Worm (Caenorhabditis elegans) whole organism, early embryonic: ENCODE data around the gene igdb-1.

ENCODE experiments used
- B0310.2 ChIP-seq: sonication (generic microtip); optimal IDR thresholded peaks from 2 replicates; lab custom pipeline; 2016; ENCODE audit warnings: mild to moderate bottlenecking, missing genetic modification characterization, missing compliant biosample characterization
- F13C5.2 ChIP-seq: sonication (generic microtip); optimal IDR thresholded peaks from 2 replicates; lab custom pipeline; 2017; ENCODE audit warnings: mild to moderate bottlenecking, missing genetic modification characterization, inconsistent platforms, missing compliant biosample characterization
- aly-1 ChIP-seq: sonication (generic microtip); optimal IDR thresholded peaks from 2 replicates; lab custom pipeline; 2016; ENCODE audit warnings: missing genetic modification characterization, missing compliant biosample characterization
- ama-1 ChIP-seq: fragments of 150-350 bp; optimal IDR thresholded peaks from 2 replicates; lab custom pipeline; 2014
- ceh-13 ChIP-seq: fragments of 200-800 bp; sonication (Bioruptor generic); optimal IDR thresholded peaks from 2 replicates; lab custom pipeline; 2018; ENCODE audit warnings: mild to moderate bottlenecking, missing genetic modification characterization, missing compliant biosample characterization
- ceh-36 ChIP-seq: sonication (generic microtip); optimal IDR thresholded peaks from 2 replicates; lab custom pipeline; 2016; ENCODE audit warnings: missing genetic modification characterization, inconsistent platforms, missing compliant biosample characterization
- ets-7 ChIP-seq: sonication (generic microtip); optimal IDR thresholded peaks from 2 replicates; lab custom pipeline; 2016; ENCODE audit warnings: missing genotype, missing genetic modification characterization, missing compliant biosample characterization
- flt-1 ChIP-seq: fragments of 200-800 bp; sonication (Bioruptor generic); IDR thresholded peaks from 2 replicates; pipeline ENCODE4 v1.3.6; 2022; ENCODE audit warnings: missing genetic modification characterization, missing compliant biosample characterization
- hmbx-1 ChIP-seq: sonication (generic microtip); optimal IDR thresholded peaks from 2 replicates; lab custom pipeline; 2016; ENCODE audit warnings: mild to moderate bottlenecking, missing genetic modification characterization, missing compliant biosample characterization
- hmg-4 ChIP-seq: fragments of 200-800 bp; sonication (Bioruptor generic); optimal IDR thresholded peaks from 2 replicates; lab custom pipeline; 2018; ENCODE audit warnings: mild to moderate bottlenecking, missing genetic modification characterization, missing compliant biosample characterization
- hnd-1 ChIP-seq: sonication (generic microtip); optimal IDR thresholded peaks from 2 replicates; lab custom pipeline; 2016; ENCODE audit warnings: missing genetic modification characterization, missing compliant biosample characterization
- pes-1 ChIP-seq: fragments of 200-800 bp; sonication (Bioruptor generic); IDR thresholded peaks from 2 replicates; pipeline ENCODE4 v1.3.6; 2022; ENCODE audit warnings: missing genetic modification reagents, missing genetic modification characterization, missing compliant biosample characterization
- scrt-1 ChIP-seq: fragments of 200-800 bp; sonication (Bioruptor generic); IDR thresholded peaks from 2 replicates; pipeline ENCODE4 v1.3.6; 2022; ENCODE audit warnings: missing genetic modification characterization, missing compliant biosample characterization
- sea-1 ChIP-seq: fragments of 200-800 bp; sonication (Bioruptor generic); conservative IDR thresholded peaks from 2 replicates; pipeline ENCODE4 v1.3.6; 2022; ENCODE audit warnings: missing genetic modification characterization, missing compliant biosample characterization
- tbx-11 ChIP-seq: fragments of 200-800 bp; sonication (Bioruptor generic); IDR thresholded peaks from 2 replicates; pipeline ENCODE4 v1.3.6; 2022; ENCODE audit warnings: missing genetic modification characterization, missing compliant biosample characterization
- tbx-37 ChIP-seq: fragments of 200-800 bp; sonication (Bioruptor generic); conservative IDR thresholded peaks from 2 replicates; pipeline ENCODE4 v1.3.6; 2022; ENCODE audit warnings: missing genetic modification reagents, missing genetic modification characterization, missing compliant biosample characterization
- tra-4 ChIP-seq: sonication (generic microtip); optimal IDR thresholded peaks from 2 replicates; lab custom pipeline; 2017; ENCODE audit warnings: missing genetic modification characterization, missing compliant biosample characterization

igdb-1 gene

ce11 chrIV:12531464-12531863, 52.7 kb downstream of the igdb-1 start:
- no peak for TF ChIP-seq tbx-11 (GFP tag; lab: Robert Waterston, UW)
- no peak for TF ChIP-seq ceh-36 (tag; lab: Kevin White, UChicago)
- no peak for TF ChIP-seq aly-1 (tag; lab: Kevin White, UChicago)
- TF ChIP-seq hmg-4 = no peak
- no peak for TF ChIP-seq scrt-1
- TF ChIP-seq hmbx-1 (tag; lab: Kevin White, UChicago) = no peak
- no peak for TF ChIP-seq tbx-37 (GFP tag; lab: Robert Waterston, UW)
- TF ChIP-seq ama-1 (lab: Kevin White, UChicago) = no peak
- TF ChIP-seq B0310.2 = no peak
- no peak for TF ChIP-seq sea-1 (GFP tag; lab: Robert Waterston, UW)
- no peak for TF ChIP-seq flt-1 (GFP tag; lab: Robert Waterston, UW)
- TF ChIP-seq F13C5.2 (tag; lab: Kevin White, UChicago) = no peak
- TF ChIP-seq hnd-1 = no peak
- TF ChIP-seq ets-7 = no peak
- TF ChIP-seq tra-4 (tag; lab: Kevin White, UChicago) = no peak
- TF ChIP-seq ceh-13 = no peak
- TF ChIP-seq pes-1 (GFP tag; lab: Robert Waterston, UW) = no peak
